Worm (Caenorhabditis elegans): ENCODE data around the gene Y51H7C.8.

The Y51H7C.8 gene

DNA sequence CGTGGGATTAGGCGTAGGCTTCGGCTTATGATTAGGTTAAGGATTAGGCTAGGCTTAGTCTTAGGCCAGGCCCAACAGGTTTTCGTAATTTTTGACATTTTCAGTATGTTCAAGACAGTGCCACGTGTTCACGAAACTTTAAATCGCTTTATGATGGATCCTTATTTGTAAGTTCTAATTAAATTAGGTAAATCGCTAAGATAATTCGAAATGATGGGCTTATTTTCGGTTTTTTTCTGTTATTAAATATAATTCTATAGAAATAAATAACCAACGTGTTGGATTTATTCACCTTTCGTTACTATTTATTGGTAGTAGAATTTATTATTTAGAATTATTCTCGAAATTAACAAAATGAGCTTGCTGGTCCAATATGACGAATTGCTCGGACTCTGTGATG is at the start of gene Y51H7C.8:
Y51H7C.8 (plus strand) TSS at position 301 of the 400 bp plus-strand sequence.
- TF ChIP-seq crh-2 (tag; optimal IDR thresholded peaks at IDR 0.05) (no peak), ztf-4 (tag; optimal IDR thresholded peaks at IDR 0.05) (no peak), nhr-237 (tag; optimal IDR thresholded peaks at IDR 0.05) (no peak), R02D3.7 (tag; optimal IDR thresholded peaks at IDR 0.05) (no peak), nhr-129 (tag; optimal IDR thresholded peaks at IDR 0.05) (no peak), F13H6.1 (tag; optimal IDR thresholded peaks at IDR 0.05) (no peak), ceh-16 (tag; optimal IDR thresholded peaks at IDR 0.05) (no peak), nhr-11 (tag; optimal IDR thresholded peaks at IDR 0.05) (no peak), nhr-77 (tag; optimal IDR thresholded peaks at IDR 0.05) (no peak), peb-1 (tag; optimal IDR thresholded peaks at IDR 0.05) (no peak), unc-62 (GFP tag; optimal IDR thresholded peaks at IDR 0.05) (no peak), nhr-10 (tag; optimal IDR thresholded peaks at IDR 0.05) (no peak)

DNA sequence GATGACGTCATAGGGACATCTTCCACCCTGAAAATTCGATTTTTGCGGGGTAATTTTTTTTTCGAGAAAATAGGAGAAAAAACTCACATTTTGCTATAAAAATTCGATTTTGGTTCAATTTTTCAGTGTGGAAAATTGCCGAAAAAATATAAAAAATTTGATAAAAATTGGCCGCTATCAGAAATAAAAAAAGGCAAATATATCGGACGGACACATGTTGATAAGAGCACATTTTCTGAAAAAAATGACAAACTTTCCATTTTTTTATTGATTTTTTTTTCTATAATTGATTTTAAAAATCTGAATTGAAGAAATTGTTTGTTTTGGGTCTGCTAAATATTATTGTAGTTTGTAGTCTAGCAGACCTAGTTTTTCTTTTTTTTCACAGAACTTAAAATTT is 46.1 kb upstream of the Y51H7C.8 start, which contains the start of gene C13A10.1:
C13A10.1 (minus strand) TSS at position 170 of the 400 bp plus-strand sequence.
- TF ChIP-seq unc-39 (tag; optimal IDR thresholded peaks at IDR 0.05) (no peak), fos-1 (tag; optimal IDR thresholded peaks at IDR 0.05) (peak; percentile 32)

DNA sequence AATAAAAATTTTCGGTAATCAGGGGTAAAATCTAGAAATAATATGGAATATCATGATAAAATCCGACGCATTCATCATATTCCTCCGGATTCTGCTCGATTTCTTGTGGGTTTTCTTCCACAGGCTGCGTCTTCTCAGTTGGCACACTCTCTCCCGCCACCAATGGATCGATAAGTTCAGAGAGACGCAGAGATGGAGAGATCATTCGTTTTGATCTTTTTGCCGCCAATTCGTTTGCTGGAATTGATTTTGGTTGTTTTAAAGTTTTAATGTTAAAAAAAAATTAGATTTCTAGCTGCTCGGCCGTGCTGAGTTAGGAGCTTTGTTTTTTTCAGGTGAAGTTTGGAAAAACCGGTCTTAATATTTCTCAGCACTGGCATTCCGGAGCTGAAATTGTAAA is 44.3 kb upstream of the Y51H7C.8 start:
- TF ChIP-seq lin-39 (tag; optimal IDR thresholded peaks at IDR 0.05) = no peak
- TF ChIP-seq elt-3 (tag; optimal IDR thresholded peaks at IDR 0.05) = no peak
- no peak for TF ChIP-seq nhr-23 (tag; optimal IDR thresholded peaks at IDR 0.05)
- TF ChIP-seq nhr-237 (tag; optimal IDR thresholded peaks at IDR 0.05) = no peak
- no peak for TF ChIP-seq fos-1 (tag; optimal IDR thresholded peaks at IDR 0.05)
- no peak for TF ChIP-seq nhr-6 (tag; optimal IDR thresholded peaks at IDR 0.05)
- no peak for TF ChIP-seq ZK546.5 (tag; optimal IDR thresholded peaks at IDR 0.05)
- TF ChIP-seq zag-1 (tag; optimal IDR thresholded peaks at IDR 0.05) = no peak
- TF ChIP-seq mab-5 (tag; optimal IDR thresholded peaks at IDR 0.05) = no peak
- TF ChIP-seq ama-1 (optimal IDR thresholded peaks at IDR 0.05) = no peak
- no peak for TF ChIP-seq lin-11 (tag; optimal IDR thresholded peaks at IDR 0.05)
- TF ChIP-seq lin-13 (GFP tag; optimal IDR thresholded peaks at IDR 0.05) = no peak

DNA sequence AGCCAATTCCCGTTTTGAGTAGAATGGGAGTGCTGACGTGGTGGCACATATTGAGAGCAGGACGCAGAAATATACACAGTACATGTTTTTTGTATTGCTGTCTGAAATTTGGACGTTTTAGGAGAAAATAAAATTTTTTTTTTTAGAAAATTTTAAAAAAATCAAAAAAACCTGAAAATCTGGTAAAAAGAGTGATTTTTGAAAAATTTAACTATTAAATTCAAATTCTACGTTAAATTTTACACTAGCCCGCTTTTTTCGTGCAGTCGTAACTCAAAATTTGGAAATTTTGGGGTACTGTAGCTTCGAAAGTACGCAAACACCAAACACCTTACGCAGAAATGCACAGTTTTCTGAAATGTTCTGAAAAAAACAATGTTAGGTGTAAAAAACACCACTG is 43.7 kb upstream of the Y51H7C.8 start, which contains the start of gene C13A10.2:
C13A10.2 (minus strand) TSS at position 101 of the 400 bp plus-strand sequence.
- no peak for TF ChIP-seq skn-1 (tag; optimal IDR thresholded peaks at IDR 0.05)
- TF ChIP-seq nhr-21 (tag; optimal IDR thresholded peaks at IDR 0.05) = no peak
- TF ChIP-seq Y55F3AM.14 (GFP tag; optimal IDR thresholded peaks at IDR 0.05) = no peak
- TF ChIP-seq dmd-4 (tag; optimal IDR thresholded peaks at IDR 0.05) = no peak
- no peak for TF ChIP-seq C34F6.9 (tag; optimal IDR thresholded peaks at IDR 0.05)
- no peak for TF ChIP-seq unc-62 (GFP tag; optimal IDR thresholded peaks at IDR 0.05)
- no peak for TF ChIP-seq ceh-82 (tag; optimal IDR thresholded peaks at IDR 0.05)
- TF ChIP-seq lin-11 (tag; optimal IDR thresholded peaks at IDR 0.05) = no peak
- no peak for TF ChIP-seq ztf-4 (tag; optimal IDR thresholded peaks at IDR 0.05)
- TF ChIP-seq sma-9 (GFP tag; optimal IDR thresholded peaks at IDR 0.05) = no peak
- TF ChIP-seq sma-9 (tag; optimal IDR thresholded peaks at IDR 0.05) = no peak
- TF ChIP-seq fos-1 (tag; optimal IDR thresholded peaks at IDR 0.05) = no peak
- no peak for TF ChIP-seq snpc-4 (tag; optimal IDR thresholded peaks at IDR 0.05)
- TF ChIP-seq elt-1 (tag; optimal IDR thresholded peaks at IDR 0.05) = no peak
- TF ChIP-seq R02D3.7 (tag; optimal IDR thresholded peaks at IDR 0.05) = no peak
- TF ChIP-seq lsy-2 (tag; optimal IDR thresholded peaks at IDR 0.05) = no peak
- no peak for TF ChIP-seq elt-3 (tag; optimal IDR thresholded peaks at IDR 0.05)

DNA sequence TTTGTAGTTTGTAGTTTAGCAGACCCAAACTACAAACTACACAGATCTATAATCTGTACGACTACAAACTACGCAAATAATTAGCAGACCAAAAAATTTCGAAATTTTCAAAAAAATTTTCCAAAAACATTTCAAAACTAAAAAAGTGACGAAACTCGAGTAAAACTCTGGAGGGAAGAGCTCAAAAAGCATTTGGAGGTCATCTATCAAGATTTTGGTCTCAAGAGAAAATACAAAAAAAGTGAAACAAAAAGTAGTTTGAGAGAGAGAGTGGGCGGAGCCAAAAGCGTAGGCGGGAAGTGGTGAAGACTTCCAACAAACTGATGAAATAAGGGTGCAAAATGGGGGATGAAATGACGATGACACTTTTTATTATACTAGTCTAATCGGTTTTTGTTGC is 41.3 kb upstream of the Y51H7C.8 start:
- TF ChIP-seq lsy-2 (tag; optimal IDR thresholded peaks at IDR 0.05) = peak in 1 of 2 experiments; percentile 11
- TF ChIP-seq fos-1 (tag; optimal IDR thresholded peaks at IDR 0.05) = no peak
- TF ChIP-seq mdl-1 (tag; optimal IDR thresholded peaks at IDR 0.05) = no peak
- TF ChIP-seq unc-55 (GFP tag; optimal IDR thresholded peaks at IDR 0.05) = peak; percentile 27
